Worm (Caenorhabditis elegans): ENCODE measurements around the gene emc-3.

DNA sequence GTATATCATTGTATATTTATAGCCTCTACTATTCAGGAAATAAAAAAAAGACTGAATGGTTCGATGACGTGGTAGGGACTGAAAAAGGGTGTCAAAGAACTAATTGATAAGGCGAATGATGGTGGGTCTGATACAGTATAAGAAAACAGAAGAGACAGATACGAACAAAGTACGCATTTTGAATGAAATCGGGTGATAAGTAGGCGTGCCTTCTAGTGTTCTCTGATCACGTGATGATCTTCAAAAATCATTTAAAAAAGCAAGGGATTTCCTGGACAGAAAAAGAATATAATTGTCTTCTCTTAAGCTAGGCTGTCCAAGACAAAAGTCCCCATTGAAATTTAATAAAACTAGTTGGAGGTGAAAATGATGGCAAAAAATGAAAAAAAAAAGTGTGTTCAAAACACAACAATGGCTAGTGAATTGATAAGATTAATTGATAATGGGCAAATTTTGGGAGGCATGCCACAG, 11.6 kb upstream of the emc-3 start:
- no peak for TF ChIP-seq efl-1 (GFP tag; optimal IDR thresholded peaks at IDR 0.05)
- no peak for TF ChIP-seq sdz-38 (tag; optimal IDR thresholded peaks at IDR 0.05)
- no peak for TF ChIP-seq athp-1 (tag; optimal IDR thresholded peaks at IDR 0.05)
- no peak for TF ChIP-seq unc-62 (GFP tag; optimal IDR thresholded peaks at IDR 0.05)
- no peak for TF ChIP-seq pha-4 (tag; optimal IDR thresholded peaks at IDR 0.05)
- TF ChIP-seq dox-1 (GFP tag; IDR thresholded peaks at IDR 0.05), result no peak
- TF ChIP-seq cebp-2 (GFP tag; IDR thresholded peaks at IDR 0.05), result no peak

Data from whole organism, young adult.